Fruit fly (Drosophila melanogaster) whole organism: ENCODE measurements around the gene CrebA.

Source experiments
- CG8478 ChIP-seq: fragments of >200 bp; optimal IDR thresholded peaks from 2 replicates; lab custom pipeline; 2018; ENCODE audit warnings: inconsistent platforms
- Dll ChIP-seq: fragments of >200 bp; optimal IDR thresholded peaks from 2 replicates; lab custom pipeline; 2017
- EcR ChIP-seq, 2 experiments: fragments of >200 bp; optimal IDR thresholded peaks; 2 replicates each; lab custom pipeline; 2017; ENCODE audit warnings: missing biosample characterization in 2 of 2, missing genetic modification characterization in 2 of 2, missing genetic modification reagents in 2 of 2
- pan ChIP-seq: fragments of >200 bp; optimal IDR thresholded peaks from 2 replicates; lab custom pipeline; 2017
- psq ChIP-seq: fragments of >200 bp; optimal IDR thresholded peaks from 2 replicates; lab custom pipeline; 2017
- usp ChIP-seq: fragments of >200 bp; optimal IDR thresholded peaks from 2 replicates; lab custom pipeline; 2017; ENCODE audit warnings: missing biosample characterization, missing genetic modification characterization, mixed read lengths

Gene CrebA

DNA sequence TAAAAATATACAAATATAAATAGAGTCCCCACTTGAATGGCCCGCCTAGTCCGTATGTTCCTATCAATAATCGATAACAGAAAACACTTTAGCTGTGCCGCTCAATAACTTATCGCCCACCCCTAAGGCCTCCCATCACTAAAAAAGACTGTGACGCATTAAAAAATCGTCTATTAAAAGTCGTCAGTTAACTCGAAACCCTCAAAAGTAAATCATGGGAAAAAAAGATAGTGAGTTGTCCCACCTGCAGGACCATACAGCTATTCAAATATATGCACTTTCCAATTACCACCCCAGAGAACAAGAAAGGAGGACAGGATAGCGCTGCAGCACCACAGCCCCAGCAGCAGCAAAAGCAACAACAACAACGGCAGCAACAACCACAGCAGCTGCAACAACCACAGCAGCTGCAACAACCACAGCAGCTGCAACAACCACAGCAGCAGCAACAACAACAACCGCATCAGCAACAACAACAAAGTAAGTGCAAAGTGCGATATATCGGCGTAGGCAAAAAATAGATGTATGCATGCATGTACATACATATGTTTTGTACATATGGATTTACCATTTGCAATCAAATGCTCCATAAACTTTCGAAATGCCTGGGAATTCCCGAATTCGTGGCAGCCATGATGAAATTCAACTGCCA lies 18.9 kb downstream of the CrebA start, which contains the start of gene AGO2:
Gene AGO2, plus strand, starts transcription at position 121 of the 652 bp plus-strand sequence.
- no peak for TF ChIP-seq Dll (lab: Kevin White, UChicago)

DNA sequence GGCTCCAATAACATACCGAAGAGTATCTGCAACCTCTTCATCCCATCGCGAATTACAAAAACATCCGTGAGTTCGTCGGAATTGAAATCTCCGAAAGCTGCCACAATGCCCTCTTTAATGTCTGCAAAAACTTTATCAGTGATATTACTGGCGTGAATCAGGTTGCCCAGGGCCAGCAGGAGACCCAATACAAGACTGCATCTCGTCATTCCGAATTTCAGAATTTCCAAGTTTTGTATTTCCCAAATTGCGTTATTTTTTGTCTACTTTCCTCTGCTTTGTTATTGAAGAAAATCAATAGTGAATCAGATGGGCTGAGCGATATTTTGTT lies 27.5 kb downstream of the CrebA start:
- TF ChIP-seq Dll (lab: Kevin White, UChicago) (no peak), pan (lab: Kevin White, UChicago) (no peak), psq (lab: Kevin White, UChicago) (no peak), CG8478 (lab: Kevin White, UChicago) (no peak), EcR (GFP tag; optimal IDR thresholded peaks at IDR 0.05; lab: Kevin White, UChicago) (no peak), usp (GFP tag; lab: Kevin White, UChicago) (no peak)

dm6 chr3L:15563058-15563850 lies 28.1 kb downstream of the CrebA start, which contains the start of the genes CG7739 and SCCRO:
TSS of gene CG7739 (minus strand) at chr3L:15563065.
TSS of gene SCCRO (plus strand) at chr3L:15563427.
- TF ChIP-seq Dll (lab: Kevin White, UChicago), result no peak

dm6 chr3L:15563851-15564106 lies 28.6 kb downstream of the CrebA start:
- TF ChIP-seq usp (GFP tag; lab: Kevin White, UChicago) (no peak), Dll (lab: Kevin White, UChicago) (no peak), pan (lab: Kevin White, UChicago) (no peak), psq (lab: Kevin White, UChicago) (no peak), CG8478 (lab: Kevin White, UChicago) (no peak), EcR (GFP tag; optimal IDR thresholded peaks at IDR 0.05; lab: Kevin White, UChicago) (no peak)

- TF ChIP-seq usp (GFP tag; lab: Kevin White, UChicago) (no peak), CG8478 (lab: Kevin White, UChicago) (peak; percentile 38)
These were observed 30.7 kb downstream of the CrebA start, which contains the start of gene dop for dm6 chr3L:15565829-15566433. TSS of gene dop (plus strand) at chr3L:15566013.

DNA sequence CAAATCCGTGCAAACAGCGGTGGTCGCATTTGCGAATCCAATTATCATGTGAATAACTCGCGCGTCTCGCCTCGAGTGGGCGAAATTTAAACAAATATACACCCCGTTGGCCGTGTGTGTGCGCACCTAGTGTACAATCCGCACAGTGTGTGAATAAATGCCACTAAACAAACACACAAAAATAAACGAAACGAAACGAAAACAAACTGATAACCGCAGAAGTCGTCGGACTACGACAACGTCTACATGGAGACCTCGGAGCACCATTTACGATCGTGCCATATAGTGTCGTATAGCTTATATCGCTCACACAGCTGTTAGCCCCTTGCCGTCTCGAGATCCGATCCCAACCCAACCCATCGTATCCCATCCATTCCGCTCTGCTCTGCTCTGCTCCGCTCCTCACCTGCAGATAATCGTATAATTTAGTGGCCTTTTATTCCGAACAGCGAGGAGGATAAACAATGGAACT lies 31.3 kb downstream of the CrebA start:
- no peak for TF ChIP-seq pan (lab: Kevin White, UChicago)
- TF ChIP-seq EcR (GFP tag; optimal IDR thresholded peaks at IDR 0.05; lab: Kevin White, UChicago), result no peak
- no peak for TF ChIP-seq CG8478 (lab: Kevin White, UChicago)
- no peak for TF ChIP-seq Dll (lab: Kevin White, UChicago)
- no peak for TF ChIP-seq usp (GFP tag; lab: Kevin White, UChicago)
- TF ChIP-seq psq (lab: Kevin White, UChicago), result no peak

dm6 chr3L:15568748-15569147 lies 33.6 kb downstream of the CrebA start:
- TF ChIP-seq pan (lab: Kevin White, UChicago) (no peak), CG8478 (lab: Kevin White, UChicago) (no peak), psq (lab: Kevin White, UChicago) (no peak), EcR (GFP tag; optimal IDR thresholded peaks at IDR 0.05; lab: Kevin White, UChicago) (no peak), usp (GFP tag; lab: Kevin White, UChicago) (no peak), Dll (lab: Kevin White, UChicago) (no peak)

dm6 chr3L:15570571-15570970 lies 35.4 kb downstream of the CrebA start:
- TF ChIP-seq EcR (GFP tag; optimal IDR thresholded peaks at IDR 0.05; lab: Kevin White, UChicago) (no peak), Dll (lab: Kevin White, UChicago) (no peak), psq (lab: Kevin White, UChicago) (no peak), usp (GFP tag; lab: Kevin White, UChicago) (no peak), CG8478 (lab: Kevin White, UChicago) (no peak), pan (lab: Kevin White, UChicago) (no peak)

DNA sequence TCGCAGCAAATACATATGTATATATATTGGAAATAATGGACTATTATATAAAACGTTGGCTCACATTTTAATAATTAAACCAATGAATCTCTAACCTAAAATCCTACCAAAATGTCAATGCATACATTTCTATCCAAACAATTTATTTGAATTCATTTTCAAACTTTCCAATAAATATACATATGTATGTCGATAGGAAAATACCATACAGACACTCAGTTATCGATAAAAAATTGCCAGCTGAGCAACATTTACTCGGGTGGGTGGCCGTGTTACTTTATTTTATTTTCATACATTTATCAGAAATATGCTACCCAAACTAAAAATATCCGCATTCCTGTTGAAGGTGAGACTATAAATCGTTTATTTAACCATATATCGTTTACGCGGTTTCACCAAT lies 41.2 kb downstream of the CrebA start, which contains the start of gene Ufsp2:
Gene Ufsp2, plus strand, starts transcription at position 214 of the 400 bp plus-strand sequence.
- no peak for TF ChIP-seq pan (lab: Kevin White, UChicago)
- no peak for TF ChIP-seq CG8478 (lab: Kevin White, UChicago)
- no peak for TF ChIP-seq psq (lab: Kevin White, UChicago)
- no peak for TF ChIP-seq EcR (GFP tag; optimal IDR thresholded peaks at IDR 0.05; lab: Kevin White, UChicago)
- no peak for TF ChIP-seq usp (GFP tag; lab: Kevin White, UChicago)
- no peak for TF ChIP-seq Dll (lab: Kevin White, UChicago)

- no peak for TF ChIP-seq Dll (lab: Kevin White, UChicago)
- no peak for TF ChIP-seq pan (lab: Kevin White, UChicago)
- TF ChIP-seq usp (GFP tag; lab: Kevin White, UChicago), result no peak
These were observed 45.3 kb downstream of the CrebA start, which contains the start of the genes mrn and CG12301 for dm6 chr3L:15580487-15580886. TSS of gene mrn (minus strand) at chr3L:15580537. TSS of gene CG12301 (plus strand) at chr3L:15580800.

- TF ChIP-seq CG8478 (lab: Kevin White, UChicago) (no peak), Dll (lab: Kevin White, UChicago) (no peak), EcR (GFP tag; optimal IDR thresholded peaks at IDR 0.05; lab: Kevin White, UChicago) (no peak)
These were observed 48.3 kb downstream of the CrebA start, which contains the start of gene AIMP2 for dm6 chr3L:15583504-15583903. TSS of gene AIMP2 (plus strand) at chr3L:15583638.
